Worm (Caenorhabditis elegans): ENCODE results near the gene F56A8.5.

The F56A8.5 gene

DNA sequence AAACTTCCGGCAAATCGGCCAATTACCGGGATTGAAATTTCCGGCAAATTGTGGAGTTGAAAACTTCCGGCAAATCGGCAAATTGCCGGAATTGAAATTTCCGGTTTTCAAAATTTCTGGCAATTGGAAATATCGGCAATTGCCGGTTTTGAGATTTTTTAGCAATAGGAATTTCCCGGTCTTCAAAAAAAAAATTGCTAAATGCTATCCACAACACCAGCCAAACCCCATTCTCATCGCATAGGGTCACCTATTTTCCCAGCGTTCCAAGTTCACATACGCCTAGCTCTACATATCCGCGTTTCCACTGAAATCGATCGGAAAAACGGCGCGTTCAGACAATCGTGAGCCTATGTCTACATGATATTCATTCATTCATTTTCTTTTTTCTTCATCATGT lies 19.8 kb downstream of the F56A8.5 start, which contains the start of gene F56A8.8:
TSS of gene F56A8.8 (plus strand) at position 301 of the 400 bp plus-strand sequence.
- TF ChIP-seq jun-1 (tag; optimal IDR thresholded peaks at IDR 0.05) (no peak), ztf-11 (tag; optimal IDR thresholded peaks at IDR 0.05) (no peak), nhr-43 (tag; optimal IDR thresholded peaks at IDR 0.05; ENCODE audit: poor library complexity, severe bottlenecking) (no peak), sea-2 (GFP tag; optimal IDR thresholded peaks at IDR 0.05) (no peak), nhr-25 (tag; optimal IDR thresholded peaks at IDR 0.05) (no peak), nhr-12 (tag; optimal IDR thresholded peaks at IDR 0.05) (no peak), ceh-9 (tag; optimal IDR thresholded peaks at IDR 0.05) (no peak), unc-62 (GFP tag; optimal IDR thresholded peaks at IDR 0.05) (no peak), fos-1 (tag; optimal IDR thresholded peaks at IDR 0.05) (no peak), ZK546.5 (tag; optimal IDR thresholded peaks at IDR 0.05) (no peak), nfya-1 (tag; optimal IDR thresholded peaks at IDR 0.05; ENCODE audit: insufficient read depth) (no peak)

DNA sequence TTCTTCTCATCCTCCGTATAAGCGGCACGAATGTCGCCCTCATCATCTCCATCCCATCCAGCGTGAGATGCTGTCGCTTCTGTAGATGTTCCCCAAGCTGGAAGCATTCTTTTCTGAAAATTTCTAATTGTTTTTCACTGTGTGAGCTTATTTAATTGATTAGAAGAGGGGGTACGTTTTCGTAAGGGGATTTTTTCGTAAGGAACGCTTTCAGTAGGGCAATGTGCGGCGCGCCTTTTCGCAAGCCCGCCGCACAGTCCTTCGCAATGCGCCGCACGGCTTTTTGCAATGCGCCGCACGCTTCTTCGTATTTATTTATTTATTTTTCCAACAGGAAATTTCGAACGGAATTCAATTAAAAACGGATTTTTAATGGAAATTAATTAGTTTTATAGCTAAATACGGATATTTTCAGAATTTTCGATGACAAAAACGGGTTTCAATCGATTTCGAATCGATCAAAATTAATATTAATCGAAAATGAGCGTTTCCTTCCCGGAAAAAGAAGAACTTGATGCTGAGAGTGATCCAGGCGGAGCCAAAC lies 27.4 kb downstream of the F56A8.5 start, which contains the start of gene set-25:
TSS of gene set-25 (minus strand) at position 120 of the 544 bp plus-strand sequence.
- TF ChIP-seq lin-39 (tag; optimal IDR thresholded peaks at IDR 0.05) = peak; percentile 5
- TF ChIP-seq elt-2 (tag; optimal IDR thresholded peaks at IDR 0.05) = peak; percentile 11
- TF ChIP-seq ceh-28 (tag; optimal IDR thresholded peaks at IDR 0.05) = peak; percentile 10

DNA sequence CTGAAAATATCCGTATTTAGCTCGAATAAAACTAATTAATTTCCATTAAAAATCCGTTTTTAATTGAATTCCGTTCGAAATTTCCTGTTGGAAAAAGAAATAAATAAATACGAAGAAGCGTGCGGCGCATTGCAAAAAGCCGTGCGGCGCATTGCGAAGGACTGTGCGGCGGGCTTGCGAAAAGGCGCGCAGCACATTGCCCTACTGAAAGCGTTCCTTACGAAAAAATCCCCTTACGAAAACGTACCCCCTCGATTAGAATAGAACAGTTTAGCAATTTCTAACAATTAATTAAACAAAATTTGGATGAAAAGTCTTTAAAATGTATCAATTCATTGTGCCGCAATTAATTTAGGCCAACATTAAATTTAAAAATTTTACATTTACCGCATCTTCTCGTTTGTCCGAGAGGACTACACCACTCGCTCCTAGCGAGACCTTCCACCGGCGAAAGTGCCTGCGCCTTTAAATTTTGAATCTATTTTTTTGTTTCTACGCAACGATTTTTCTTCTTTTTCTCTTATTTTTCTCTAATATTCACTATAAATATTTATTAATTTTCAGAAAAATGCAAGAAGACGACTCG lies 30.7 kb downstream of the F56A8.5 start, which contains the start of gene npp-18:
TSS of gene npp-18 (plus strand) at position 565 of the 586 bp plus-strand sequence.
- TF ChIP-seq snpc-4 (tag; optimal IDR thresholded peaks at IDR 0.05) (peak; percentile 16), elt-2 (tag; optimal IDR thresholded peaks at IDR 0.05) (peak; percentile 19), nhr-23 (tag; optimal IDR thresholded peaks at IDR 0.05) (peak; percentile 59), pha-4 (tag; optimal IDR thresholded peaks at IDR 0.05) (peak; percentile 68), lin-15B (tag; optimal IDR thresholded peaks at IDR 0.05) (peak; percentile 89)

DNA sequence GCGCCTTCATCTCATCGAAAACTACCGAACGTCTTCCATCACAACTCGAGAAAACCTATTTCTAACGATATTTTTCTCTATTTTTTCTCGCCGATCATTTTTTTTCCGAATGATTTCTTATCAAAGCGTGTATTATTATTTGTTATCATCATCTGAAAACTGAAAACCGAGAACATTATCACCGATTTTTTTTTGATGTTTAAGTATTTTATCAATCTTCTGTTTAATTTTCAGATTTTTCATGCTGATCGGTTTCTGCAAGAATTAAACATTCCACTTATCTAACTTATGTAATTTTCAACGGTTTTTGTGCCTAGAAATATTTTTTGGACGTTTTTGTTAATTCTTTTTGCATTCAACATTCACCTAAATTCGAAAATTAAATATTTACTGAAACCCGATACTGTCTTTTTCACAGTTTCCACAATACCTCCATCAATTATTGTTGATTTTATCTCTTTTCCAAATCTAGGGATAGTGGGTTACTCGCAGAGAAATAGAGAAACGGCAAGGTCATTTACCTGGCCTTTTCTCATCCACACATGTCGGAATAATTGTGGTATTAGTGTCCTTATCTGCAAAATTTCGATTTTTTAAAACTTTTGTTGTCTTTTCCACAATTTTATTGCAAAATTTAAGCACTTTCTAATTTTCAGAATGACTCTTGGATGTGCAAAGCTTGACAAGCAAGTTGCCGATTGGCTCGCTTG lies 33.2 kb downstream of the F56A8.5 start, which contains the start of gene pgm-2:
TSS of gene pgm-2 (plus strand) at position 657 of the 710 bp plus-strand sequence.
- TF ChIP-seq fos-1 (tag; optimal IDR thresholded peaks at IDR 0.05) = no peak
- no peak for TF ChIP-seq ama-1 (optimal IDR thresholded peaks at IDR 0.05)
- no peak for TF ChIP-seq pqm-1 (tag; optimal IDR thresholded peaks at IDR 0.05)
- TF ChIP-seq skn-1 (tag; optimal IDR thresholded peaks at IDR 0.05) = no peak
- TF ChIP-seq daf-12 (tag; optimal IDR thresholded peaks at IDR 0.05) = no peak
- TF ChIP-seq hmg-11 (tag; optimal IDR thresholded peaks at IDR 0.05) = no peak
- no peak for TF ChIP-seq egl-5 (tag; optimal IDR thresholded peaks at IDR 0.05)
- TF ChIP-seq tbx-2 (tag; optimal IDR thresholded peaks at IDR 0.05) = no peak
- TF ChIP-seq elt-1 (tag; optimal IDR thresholded peaks at IDR 0.05) = peak; percentile 23
- TF ChIP-seq elt-3 (tag; optimal IDR thresholded peaks at IDR 0.05) = no peak
- TF ChIP-seq nhr-12 (tag; optimal IDR thresholded peaks at IDR 0.05) = no peak
- TF ChIP-seq ztf-11 (tag; optimal IDR thresholded peaks at IDR 0.05) = no peak
- no peak for TF ChIP-seq nhr-67 (tag; optimal IDR thresholded peaks at IDR 0.05)
- TF ChIP-seq nhr-237 (tag; optimal IDR thresholded peaks at IDR 0.05) = no peak
- TF ChIP-seq fkh-10 (GFP tag; optimal IDR thresholded peaks at IDR 0.05) = no peak
- no peak for TF ChIP-seq ztf-4 (tag; optimal IDR thresholded peaks at IDR 0.05)
- peak; percentile 22 for TF ChIP-seq pha-4 (tag; optimal IDR thresholded peaks at IDR 0.05)
- no peak for TF ChIP-seq nhr-76 (tag; optimal IDR thresholded peaks at IDR 0.05)
- no peak for TF ChIP-seq mml-1 (tag; optimal IDR thresholded peaks at IDR 0.05)
- TF ChIP-seq ceh-28 (tag; optimal IDR thresholded peaks at IDR 0.05) = no peak
- TF ChIP-seq lin-15B (tag; optimal IDR thresholded peaks at IDR 0.05) = no peak
- TF ChIP-seq nhr-23 (tag; optimal IDR thresholded peaks at IDR 0.05) = peak; percentile 24
- TF ChIP-seq unc-39 (tag; optimal IDR thresholded peaks at IDR 0.05) = no peak
- no peak for TF ChIP-seq lin-39 (tag; optimal IDR thresholded peaks at IDR 0.05)
- no peak for TF ChIP-seq snpc-4 (tag; optimal IDR thresholded peaks at IDR 0.05)
- TF ChIP-seq nhr-77 (tag; optimal IDR thresholded peaks at IDR 0.05) = no peak
- TF ChIP-seq ceh-82 (tag; optimal IDR thresholded peaks at IDR 0.05) = no peak
- no peak for TF ChIP-seq nfya-1 (tag; optimal IDR thresholded peaks at IDR 0.05; ENCODE audit: insufficient read depth)
- TF ChIP-seq aly-2 (tag; optimal IDR thresholded peaks at IDR 0.05) = no peak
- TF ChIP-seq unc-62 (GFP tag; optimal IDR thresholded peaks at IDR 0.05) = no peak
- TF ChIP-seq nhr-11 (tag; optimal IDR thresholded peaks at IDR 0.05) = no peak
- TF ChIP-seq jun-1 (tag; optimal IDR thresholded peaks at IDR 0.05) = no peak
- no peak for TF ChIP-seq lsy-12 (tag; optimal IDR thresholded peaks at IDR 0.05)
- no peak for TF ChIP-seq sea-2 (GFP tag; optimal IDR thresholded peaks at IDR 0.05)
- no peak for TF ChIP-seq zag-1 (tag; optimal IDR thresholded peaks at IDR 0.05)
- peak; percentile 77 for TF ChIP-seq elt-2 (tag; optimal IDR thresholded peaks at IDR 0.05)
- TF ChIP-seq mdl-1 (tag; optimal IDR thresholded peaks at IDR 0.05) = no peak
- no peak for TF ChIP-seq R02D3.7 (tag; optimal IDR thresholded peaks at IDR 0.05)
- no peak for TF ChIP-seq ceh-9 (tag; optimal IDR thresholded peaks at IDR 0.05)
- no peak for TF ChIP-seq ceh-16 (tag; optimal IDR thresholded peaks at IDR 0.05)
- TF ChIP-seq nhr-25 (tag; optimal IDR thresholded peaks at IDR 0.05) = peak; percentile 76

Data from whole organism, L3 larva.